Fruit fly (Drosophila melanogaster) whole organism, embryonic: ENCODE measurements around the gene CG12017.

Experiments
- Aef1 ChIP-seq: fragments of 200-800 bp; sonication (Bioruptor generic); IDR thresholded peaks from 3 replicates; pipeline ENCODE4 v1.3.6; 2022; ENCODE audit warnings: missing biosample characterization, missing genetic modification characterization
- CG11247 ChIP-seq: fragments of 200-800 bp; sonication (Bioruptor generic); IDR thresholded peaks from 2 replicates; pipeline ENCODE4 v1.3.6; 2022; ENCODE audit warnings: missing biosample characterization, missing genetic modification characterization
- CG11398 ChIP-seq: fragments of 200-800 bp; sonication (Bioruptor generic); optimal IDR thresholded peaks from 2 replicates; lab custom pipeline; 2016; ENCODE audit warnings: missing biosample characterization, missing genetic modification characterization
- CG11723 ChIP-seq: fragments of 200-800 bp; sonication (Bioruptor generic); optimal IDR thresholded peaks from 2 replicates; lab custom pipeline; 2017; ENCODE audit warnings: missing biosample characterization, mild to moderate bottlenecking, missing genetic modification characterization
- CG12659 ChIP-seq: fragments of 200-800 bp; sonication (Bioruptor generic); optimal IDR thresholded peaks from 3 replicates; lab custom pipeline; 2017; ENCODE audit warnings: mild to moderate bottlenecking, missing biosample characterization, missing genetic modification reagents, missing genetic modification characterization
- CG14667 ChIP-seq: fragments of 200-800 bp; sonication (Bioruptor generic); IDR thresholded peaks from 2 replicates; pipeline ENCODE4 v1.3.6; 2022; ENCODE audit warnings: missing biosample characterization, missing genetic modification characterization
- CG15011 ChIP-seq: fragments of 200-800 bp; sonication (Bioruptor generic); optimal IDR thresholded peaks from 3 replicates; lab custom pipeline; 2018; ENCODE audit warnings: missing biosample characterization, mild to moderate bottlenecking, missing genetic modification characterization
- CG1602 ChIP-seq: fragments of 200-800 bp; sonication (Bioruptor generic); optimal IDR thresholded peaks from 3 replicates; lab custom pipeline; 2016; ENCODE audit warnings: missing biosample characterization, missing genetic modification characterization
- CG18262 ChIP-seq: fragments of 200-800 bp; optimal IDR thresholded peaks from 3 replicates; lab custom pipeline; 2019; ENCODE audit warnings: missing biosample characterization, mild to moderate bottlenecking, missing genetic modification characterization, moderate library complexity
- CG2116 ChIP-seq: fragments of 200-800 bp; sonication (Bioruptor generic); optimal IDR thresholded peaks from 3 replicates; lab custom pipeline; 2018; ENCODE audit warnings: missing biosample characterization, mild to moderate bottlenecking, missing genetic modification characterization
- CG2678 ChIP-seq: fragments of 200-800 bp; sonication (Bioruptor generic); optimal IDR thresholded peaks from 3 replicates; lab custom pipeline; 2019; ENCODE audit warnings: missing biosample characterization, mild to moderate bottlenecking, missing genetic modification characterization, moderate library complexity
- CG2889 ChIP-seq: fragments of 200-800 bp; sonication (Bioruptor generic); IDR thresholded peaks from 3 replicates; pipeline ENCODE4 v1.3.6; 2022; ENCODE audit warnings: missing biosample characterization, missing genetic modification characterization
- CG4707 ChIP-seq: fragments of 200-800 bp; sonication (Bioruptor generic); optimal IDR thresholded peaks from 2 replicates; lab custom pipeline; 2018; ENCODE audit warnings: missing biosample characterization, mild to moderate bottlenecking, missing genetic modification characterization, moderate library complexity
- CG6654 ChIP-seq: fragments of 200-800 bp; sonication (Bioruptor generic); optimal IDR thresholded peaks from 2 replicates; lab custom pipeline; 2017; ENCODE audit warnings: missing biosample characterization, mild to moderate bottlenecking, missing genetic modification characterization
- CG7556 ChIP-seq: fragments of 200-800 bp; sonication (Bioruptor generic); optimal IDR thresholded peaks from 2 replicates; lab custom pipeline; 2017; ENCODE audit warnings: missing biosample characterization, mild to moderate bottlenecking, missing genetic modification characterization
- CG7745 ChIP-seq: fragments of 200-800 bp; sonication (Bioruptor generic); optimal IDR thresholded peaks from 2 replicates; lab custom pipeline; 2018; ENCODE audit warnings: missing biosample characterization, mild to moderate bottlenecking, missing genetic modification characterization, moderate library complexity
- CG7786 ChIP-seq: fragments of 200-800 bp; sonication (Bioruptor generic); optimal IDR thresholded peaks from 2 replicates; lab custom pipeline; 2016; ENCODE audit warnings: missing biosample characterization, missing genetic modification characterization
- CG7839 ChIP-seq: fragments of 200-800 bp; sonication (Bioruptor generic); optimal IDR thresholded peaks from 3 replicates; lab custom pipeline; 2018; ENCODE audit warnings: missing biosample characterization, mild to moderate bottlenecking, missing genetic modification characterization, moderate library complexity
- CG8359 ChIP-seq: fragments of 200-800 bp; sonication (Bioruptor generic); optimal IDR thresholded peaks from 2 replicates; lab custom pipeline; 2017; ENCODE audit warnings: missing biosample characterization, mild to moderate bottlenecking, missing genetic modification characterization, borderline replicate concordance
- Ets97D ChIP-seq: fragments of 200-800 bp; sonication (Bioruptor generic); optimal IDR thresholded peaks from 3 replicates; lab custom pipeline; 2016; ENCODE audit warnings: missing biosample characterization, missing genetic modification characterization
- Gug ChIP-seq: fragments of 200-800 bp; sonication (Bioruptor generic); IDR thresholded peaks from 4 replicates; pipeline ENCODE4 v1.3.6; 2022; ENCODE audit warnings: missing biosample characterization, missing genetic modification characterization
- HmgZ ChIP-seq: fragments of 200-800 bp; sonication (Bioruptor generic); optimal IDR thresholded peaks from 2 replicates; lab custom pipeline; 2018; ENCODE audit warnings: missing biosample characterization, mild to moderate bottlenecking, missing genetic modification characterization
- MTF-1 ChIP-seq: fragments of 200-800 bp; sonication (Bioruptor generic); optimal IDR thresholded peaks from 2 replicates; lab custom pipeline; 2018; ENCODE audit warnings: missing biosample characterization, mild to moderate bottlenecking, missing genetic modification characterization, borderline replicate concordance
- Myb ChIP-seq: fragments of 200-800 bp; sonication (Bioruptor generic); optimal IDR thresholded peaks from 2 replicates; lab custom pipeline; 2016; ENCODE audit warnings: missing biosample characterization, missing genetic modification characterization
- Optix ChIP-seq: fragments of 200-800 bp; sonication (Bioruptor generic); IDR thresholded peaks from 3 replicates; pipeline ENCODE4 v1.3.6; 2022; ENCODE audit warnings: missing biosample characterization, missing genetic modification characterization
- TFAM ChIP-seq: fragments of 200-800 bp; sonication (Bioruptor generic); optimal IDR thresholded peaks from 2 replicates; lab custom pipeline; 2017; ENCODE audit warnings: missing biosample characterization, missing genetic modification characterization, inconsistent platforms
- Xrp1 ChIP-seq: fragments of 200-800 bp; sonication (Bioruptor generic); IDR thresholded peaks from 2 replicates; pipeline ENCODE4 v1.3.6; 2022; ENCODE audit warnings: missing biosample characterization, missing genetic modification characterization
- ac ChIP-seq: fragments of 200-800 bp; sonication (Bioruptor generic); optimal IDR thresholded peaks from 3 replicates; lab custom pipeline; 2017; ENCODE audit warnings: missing biosample characterization, mild to moderate bottlenecking, missing genetic modification characterization
- ase ChIP-seq: fragments of 200-800 bp; sonication (Bioruptor generic); IDR thresholded peaks from 3 replicates; pipeline ENCODE4 v1.3.6; 2022; ENCODE audit warnings: missing biosample characterization, missing genetic modification characterization
- bcd ChIP-seq: fragments of 200-800 bp; sonication (Bioruptor generic); optimal IDR thresholded peaks from 2 replicates; lab custom pipeline; 2017; ENCODE audit warnings: missing biosample characterization, mild to moderate bottlenecking, missing genetic modification characterization
- bowl ChIP-seq: fragments of 200-800 bp; sonication (Bioruptor generic); IDR thresholded peaks from 2 replicates; pipeline ENCODE4 v1.3.6; 2022; ENCODE audit warnings: missing biosample characterization, missing genetic modification characterization
- cad ChIP-seq: fragments of >200 bp; optimal IDR thresholded peaks from 2 replicates; lab custom pipeline; 2017; ENCODE audit warnings: missing biosample characterization, missing genetic modification characterization
- cg ChIP-seq: fragments of 200-800 bp; sonication (Bioruptor generic); optimal IDR thresholded peaks from 3 replicates; lab custom pipeline; 2019; ENCODE audit warnings: missing biosample characterization, mild to moderate bottlenecking, missing genetic modification characterization, moderate library complexity
- chinmo ChIP-seq: fragments of 200-800 bp; sonication (Bioruptor generic); IDR thresholded peaks from 4 replicates; pipeline ENCODE4 v1.3.6; 2022; ENCODE audit warnings: missing biosample characterization, missing genetic modification characterization; ENCODE audit not compliant: partially characterized antibody
- crc ChIP-seq: fragments of 200-800 bp; sonication (Bioruptor generic); optimal IDR thresholded peaks from 2 replicates; lab custom pipeline; 2016; ENCODE audit warnings: missing biosample characterization, missing genetic modification characterization
- dan ChIP-seq: fragments of 200-800 bp; sonication (Bioruptor generic); IDR thresholded peaks from 2 replicates; pipeline ENCODE4 v1.3.6; 2022; ENCODE audit warnings: missing biosample characterization, missing genetic modification characterization
- danr ChIP-seq: fragments of 200-800 bp; sonication (Bioruptor generic); IDR thresholded peaks from 2 replicates; pipeline ENCODE4 v1.3.6; 2022; ENCODE audit warnings: missing biosample characterization, missing genetic modification characterization
- hkb ChIP-seq, 2 experiments: fragments of 200-800 bp in 1 of 2; fragments of >200 bp in 1 of 2; sonication (Bioruptor generic) in 1 of 2; IDR thresholded peaks in 1 of 2; optimal IDR thresholded peaks in 1 of 2; 2 replicates each; pipeline versions ENCODE4 v1.3.6 to Lab custom; 2017 to 2022; ENCODE audit warnings: missing biosample characterization in 1 of 2, missing genetic modification characterization in 1 of 2
- ind ChIP-seq: fragments of 200-800 bp; sonication (Bioruptor generic); optimal IDR thresholded peaks from 3 replicates; lab custom pipeline; 2016; ENCODE audit warnings: missing biosample characterization, missing genetic modification characterization
- kni ChIP-seq: fragments of 200-800 bp; sonication (Bioruptor generic); optimal IDR thresholded peaks from 3 replicates; lab custom pipeline; 2017; ENCODE audit warnings: mild to moderate bottlenecking, missing biosample characterization, missing genetic modification reagents, missing genetic modification characterization
- psq ChIP-seq: fragments of 200-800 bp; sonication (Bioruptor generic); optimal IDR thresholded peaks from 2 replicates; lab custom pipeline; 2017; ENCODE audit warnings: missing biosample characterization, missing genetic modification characterization
- rib ChIP-seq: fragments of 200-800 bp; sonication (Bioruptor generic); IDR thresholded peaks from 2 replicates; pipeline ENCODE4 v1.3.6; 2022; ENCODE audit warnings: missing biosample characterization, missing genetic modification characterization
- salm ChIP-seq: fragments of 200-800 bp; sonication (Bioruptor generic); optimal IDR thresholded peaks from 2 replicates; lab custom pipeline; 2018; ENCODE audit warnings: missing biosample characterization, mild to moderate bottlenecking, missing genetic modification characterization
- sisA ChIP-seq: fragments of 200-800 bp; sonication (Bioruptor generic); IDR thresholded peaks from 2 replicates; pipeline ENCODE4 v1.3.6; 2022; ENCODE audit warnings: missing biosample characterization, missing genetic modification characterization
- sr ChIP-seq: fragments of 200-800 bp; sonication (Bioruptor generic); IDR thresholded peaks from 3 replicates; pipeline ENCODE4 v1.3.6; 2022; ENCODE audit warnings: missing biosample characterization, missing genetic modification characterization
- stc ChIP-seq: fragments of 200-800 bp; sonication (Bioruptor generic); IDR thresholded peaks from 2 replicates; pipeline ENCODE4 v1.3.6; 2022; ENCODE audit warnings: missing biosample characterization, missing genetic modification characterization
- tin ChIP-seq: fragments of 200-800 bp; sonication (Bioruptor generic); optimal IDR thresholded peaks from 3 replicates; lab custom pipeline; 2016; ENCODE audit warnings: missing biosample characterization, missing genetic modification characterization
- unc-4 ChIP-seq: fragments of 200-800 bp; sonication (Bioruptor generic); IDR thresholded peaks from 2 replicates; pipeline ENCODE4 v1.3.6; 2022; ENCODE audit warnings: missing biosample characterization, missing genetic modification characterization; ENCODE audit not compliant: partially characterized antibody
- zf30C ChIP-seq: fragments of 200-800 bp; sonication (Bioruptor generic); optimal IDR thresholded peaks from 3 replicates; lab custom pipeline; 2018; ENCODE audit warnings: missing biosample characterization, mild to moderate bottlenecking, missing genetic modification characterization
- zfh2 ChIP-seq: fragments of 200-800 bp; sonication (Bioruptor generic); optimal IDR thresholded peaks from 2 replicates; lab custom pipeline; 2016; ENCODE audit warnings: missing biosample characterization, missing genetic modification characterization

CG12017 gene

DNA sequence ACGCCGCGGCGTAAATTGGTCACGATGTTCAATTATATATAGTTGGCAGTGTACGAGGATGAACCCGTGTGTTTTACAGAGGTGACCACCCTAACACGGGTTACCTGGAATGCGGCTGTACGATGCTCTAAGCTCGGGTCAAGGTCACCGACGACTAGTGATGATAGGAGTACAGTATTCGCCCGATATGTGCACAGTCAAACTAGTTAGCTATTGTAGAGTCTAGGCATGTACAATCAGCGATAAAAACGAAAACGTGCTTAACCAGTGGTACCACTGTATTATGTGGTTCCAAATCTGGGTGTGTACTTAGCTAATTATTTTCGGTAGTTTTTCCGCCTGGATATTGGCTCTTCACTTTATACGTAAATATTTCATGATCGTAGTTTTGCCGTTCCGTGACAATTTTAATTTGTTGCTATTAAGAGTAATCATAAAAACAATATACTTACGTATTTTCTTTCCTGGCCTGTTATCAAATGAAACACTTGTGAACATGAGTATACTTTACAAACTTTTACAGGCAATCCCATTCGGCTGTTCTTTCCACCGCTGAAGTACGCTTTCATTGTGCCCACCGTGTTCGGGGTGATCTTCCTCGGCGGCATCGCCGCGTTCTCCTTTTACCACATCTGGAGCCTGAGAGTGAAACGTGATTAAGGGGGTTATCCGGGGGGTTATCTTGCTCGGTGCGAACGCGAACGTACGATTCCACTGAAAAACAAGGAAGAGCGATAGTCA is 40.1 kb downstream of the CG12017 start (continued):
- TF ChIP-seq CG4707 (GFP tag; lab: Kevin White, UChicago) (no peak), hkb (optimal IDR thresholded peaks at IDR 0.05; lab: Kevin White, UChicago) (no peak), hkb (GFP tag; IDR thresholded peaks at IDR 0.05; lab: Robert Waterston, UW) (0 out of 2 replicates have a peak, but pooled peaks have one; percentile 49), CG2116 (GFP tag; lab: Kevin White, UChicago) (no peak), CG15011 (GFP tag; lab: Kevin White, UChicago) (no peak), CG18262 (tag; lab: Kevin White, UChicago) (no peak), ase (GFP tag; lab: Robert Waterston, UW) (no peak), salm (no peak), CG7786 (GFP tag; lab: Kevin White, UChicago) (no peak), cg (GFP tag; lab: Kevin White, UChicago) (no peak), psq (GFP tag; lab: Kevin White, UChicago) (no peak), ac (no peak), zf30C (GFP tag; lab: Kevin White, UChicago) (no peak), CG8359 (GFP tag; lab: Kevin White, UChicago) (no peak), CG7745 (no peak), CG6654 (GFP tag; lab: Kevin White, UChicago) (no peak), tin (GFP tag; lab: Kevin White, UChicago) (no peak), Xrp1 (no peak), unc-4 (GFP tag; lab: Robert Waterston, UW) (no peak), crc (GFP tag; lab: Kevin White, UChicago) (peak; percentile 6), TFAM (GFP tag; lab: Kevin White, UChicago) (no peak), HmgZ (no peak), Aef1 (GFP tag; lab: Robert Waterston, UW) (no peak), CG14667 (GFP tag; lab: Robert Waterston, UW) (no peak), Gug (GFP tag; lab: Robert Waterston, UW) (peak; percentile 6; the same call in 1 of the 4 replicates), cad (no peak), zfh2 (GFP tag; lab: Kevin White, UChicago) (peak; percentile 39), CG11398 (no peak), CG12659 (GFP tag; lab: Kevin White, UChicago) (no peak), rib (no peak), CG2678 (tag; lab: Kevin White, UChicago) (peak; percentile 36), kni (GFP tag; lab: Kevin White, UChicago) (no peak), CG1602 (GFP tag; lab: Kevin White, UChicago) (no peak), MTF-1 (GFP tag; lab: Kevin White, UChicago) (no peak), CG7556 (GFP tag; lab: Kevin White, UChicago) (no peak), Ets97D (no peak), Myb (no peak), bowl (GFP tag; lab: Robert Waterston, UW) (no peak), sisA (GFP tag; lab: Robert Waterston, UW) (0 out of 2 replicates have a peak, but pooled peaks have one; percentile 18), stc (peak; percentile 13; the same call in 1 of the 2 replicates), bcd (GFP tag; lab: Kevin White, UChicago) (no peak), CG7839 (tag; lab: Kevin White, UChicago) (peak; percentile 42), Optix (GFP tag; lab: Robert Waterston, UW) (no peak), danr (GFP tag; lab: Robert Waterston, UW) (no peak), ind (GFP tag; lab: Kevin White, UChicago) (peak; percentile 39), dan (GFP tag; lab: Robert Waterston, UW) (no peak), CG11247 (GFP tag; lab: Robert Waterston, UW) (peak; percentile 5; the same call in 1 of the 2 replicates), CG2889 (GFP tag; lab: Robert Waterston, UW) (no peak), CG11723 (GFP tag; lab: Kevin White, UChicago) (no peak), sr (GFP tag; lab: Robert Waterston, UW) (no peak), chinmo (no peak)
